Worm (Caenorhabditis elegans) whole organism, young adult: ENCODE measurements around the gene lir-2.

Experiments used
- F22D6.2 ChIP-seq: sonication (generic microtip); optimal IDR thresholded peaks from 2 replicates; lab custom pipeline; 2016; ENCODE audit warnings: mild to moderate bottlenecking, missing genetic modification characterization, missing compliant biosample characterization
- F49E8.2 ChIP-seq: sonication (generic microtip); optimal IDR thresholded peaks from 3 replicates; lab custom pipeline; 2017; ENCODE audit warnings: missing genetic modification characterization, mild to moderate bottlenecking, missing compliant biosample characterization, antibody characterized with exemption, moderate library complexity; ENCODE audit not compliant: insufficient read depth
- ama-1 ChIP-seq, 3 experiments: fragments of 150-350 bp in 1 of 3; sonication (generic microtip) in 2 of 3; optimal IDR thresholded peaks; 2 replicates each; lab custom pipeline; 2014 to 2018; ENCODE audit warnings: missing biosample characterization in 2 of 3, missing genetic modification characterization in 2 of 3, missing genetic modification reagents in 2 of 3
- aptf-3 ChIP-seq: fragments of 200-800 bp; sonication (Bioruptor generic); IDR thresholded peaks from 2 replicates; pipeline ENCODE4 v1.3.6; 2022; ENCODE audit warnings: missing genetic modification characterization, missing compliant biosample characterization
- die-1 ChIP-seq: sonication (generic microtip); optimal IDR thresholded peaks from 2 replicates; lab custom pipeline; 2016; ENCODE audit warnings: missing genotype, mild to moderate bottlenecking, missing genetic modification characterization, missing compliant biosample characterization
- hsf-1 ChIP-seq: fragments of 200-800 bp; sonication (Bioruptor generic); IDR thresholded peaks from 2 replicates; pipeline ENCODE4 v1.3.6; 2022; ENCODE audit warnings: missing genetic modification reagents, missing genetic modification characterization, missing compliant biosample characterization
- let-526 ChIP-seq: fragments of 200-800 bp; sonication (Bioruptor generic); IDR thresholded peaks from 2 replicates; pipeline ENCODE4 v1.3.6; 2022; ENCODE audit warnings: missing genetic modification reagents, missing genetic modification characterization, missing compliant biosample characterization
- lin-26 ChIP-seq: fragments of 200-800 bp; sonication (Bioruptor generic); IDR thresholded peaks from 2 replicates; pipeline ENCODE4 v1.3.6; 2022; ENCODE audit warnings: missing genetic modification reagents, missing genetic modification characterization, missing compliant biosample characterization
- sea-2 ChIP-seq: fragments of 200-800 bp; sonication (Bioruptor generic); IDR thresholded peaks from 2 replicates; pipeline ENCODE4 v1.3.6; 2022; ENCODE audit warnings: missing genetic modification characterization, missing compliant biosample characterization
- ztf-6 ChIP-seq: fragments of 200-800 bp; sonication (Bioruptor generic); IDR thresholded peaks from 2 replicates; pipeline ENCODE4 v1.3.6; 2022; ENCODE audit warnings: missing genetic modification reagents, missing genetic modification characterization, missing compliant biosample characterization

DNA sequence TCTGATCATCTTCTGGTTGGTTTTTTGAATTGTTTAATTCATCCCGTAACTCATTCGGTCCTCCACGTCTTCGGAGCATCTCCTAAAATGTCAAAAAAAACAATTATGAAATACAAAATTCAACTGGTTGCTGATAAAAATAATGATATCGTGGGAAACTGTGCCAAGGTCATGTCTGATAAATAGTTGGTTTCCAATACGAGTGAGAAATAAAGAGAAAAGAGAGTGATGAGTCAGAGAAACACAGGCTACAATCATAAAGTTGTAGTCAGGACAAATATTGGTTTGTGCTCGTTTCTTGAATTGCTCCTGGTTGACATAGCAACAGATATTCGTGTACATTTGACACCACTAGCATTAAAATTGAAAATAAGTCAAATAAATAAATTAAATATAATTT lies 38.1 kb downstream of the lir-2 start, which contains the start of gene B0495.7:
- no peak for TF ChIP-seq die-1 (tag; lab: Kevin White, UChicago)
- no peak for TF ChIP-seq lin-26 (GFP tag; lab: Robert Waterston, UW)
- no peak for TF ChIP-seq F22D6.2 (tag; lab: Kevin White, UChicago)
- TF ChIP-seq ama-1 (optimal IDR thresholded peaks at IDR 0.05; lab: Kevin White, UChicago), result no peak
- no peak for TF ChIP-seq ama-1 (GFP tag; optimal IDR thresholded peaks at IDR 0.05; lab: Kevin White, UChicago)
- TF ChIP-seq F49E8.2 (tag; lab: Kevin White, UChicago), result no peak
- no peak for TF ChIP-seq hsf-1 (GFP tag; lab: Robert Waterston, UW)
- TF ChIP-seq aptf-3 (GFP tag; lab: Robert Waterston, UW), result no peak
- no peak for TF ChIP-seq sea-2 (GFP tag; lab: Robert Waterston, UW)
- no peak for TF ChIP-seq ztf-6 (GFP tag; lab: Robert Waterston, UW)
- TF ChIP-seq let-526 (GFP tag; lab: Robert Waterston, UW), result no peak
